Worm (Caenorhabditis elegans): ENCODE results near the gene agr-1.

- TF ChIP-seq ref-1 (GFP tag; conservative IDR thresholded peaks at IDR 0.05) (no peak), flt-1 (GFP tag; IDR thresholded peaks at IDR 0.05) (no peak), ztf-23 (GFP tag; IDR thresholded peaks at IDR 0.05) (no peak), T22C8.4 (GFP tag; IDR thresholded peaks at IDR 0.05) (no peak), klf-2 (GFP tag; conservative IDR thresholded peaks at IDR 0.05) (no peak), med-1 (GFP tag; optimal IDR thresholded peaks at IDR 0.05; ENCODE audit: insufficient read depth) (no peak), cog-1 (tag; optimal IDR thresholded peaks at IDR 0.05) (no peak), tab-1 (GFP tag; IDR thresholded peaks at IDR 0.05) (no peak), ztf-29 (GFP tag; IDR thresholded peaks at IDR 0.05) (no peak)
Measured at ce11 chrII:6715853-6716252, 59.1 kb downstream of the agr-1 start.

Data from whole organism, midembryonic.